Worm (Caenorhabditis elegans): ENCODE measurements around the gene str-198.

str-198 gene

ce11 chrV:16058872-16059271 is 11.3 kb downstream of the str-198 start, which contains the start of gene F14H3.6:
Gene F14H3.6, minus strand, starts transcription at chrV:16058893.
- TF ChIP-seq efl-1 (GFP tag; optimal IDR thresholded peaks at IDR 0.05) (peak; percentile 86), dpl-1 (GFP tag; optimal IDR thresholded peaks at IDR 0.05) (peak; percentile 69), D2030.7 (GFP tag; IDR thresholded peaks at IDR 0.05) (peak; percentile 20; the same call in 1 of the 2 replicates), athp-1 (tag; optimal IDR thresholded peaks at IDR 0.05) (no peak), lir-1 (GFP tag; conservative IDR thresholded peaks at IDR 0.05) (no peak), madf-8 (GFP tag; conservative IDR thresholded peaks at IDR 0.05) (peak; percentile 75), nfyb-1 (GFP tag; IDR thresholded peaks at IDR 0.05) (no peak), zfh-2 (GFP tag; conservative IDR thresholded peaks at IDR 0.05) (no peak), madf-6 (GFP tag; IDR thresholded peaks at IDR 0.05) (peak; percentile 86), fkh-3 (tag; optimal IDR thresholded peaks at IDR 0.05) (no peak), xnd-1 (tag; optimal IDR thresholded peaks at IDR 0.05) (peak; percentile 44)

- TF ChIP-seq Y95B8A.8 (GFP tag; IDR thresholded peaks at IDR 0.05) (no peak), zfh-2 (GFP tag; conservative IDR thresholded peaks at IDR 0.05) (no peak), mel-28 (tag; optimal IDR thresholded peaks at IDR 0.05; ENCODE audit: borderline replicate concordance) (no peak), F39B2.1 (GFP tag; IDR thresholded peaks at IDR 0.05) (no peak), hmg-1.2 (GFP tag; IDR thresholded peaks at IDR 0.05) (no peak), unc-62 (GFP tag; optimal IDR thresholded peaks at IDR 0.05) (no peak), egl-44 (GFP tag; IDR thresholded peaks at IDR 0.05) (no peak), F57A8.1 (GFP tag; optimal IDR thresholded peaks at IDR 0.05) (no peak), snpc-1.1 (tag; optimal IDR thresholded peaks at IDR 0.05; ENCODE audit: insufficient read depth) (no peak)
These were observed 12.5 kb downstream of the str-198 start, which contains the start of gene F14H3.15 for ce11 chrV:16060135-16060534. Gene F14H3.15, minus strand, starts transcription at chrV:16060235.

- TF ChIP-seq F49E8.2 (tag; optimal IDR thresholded peaks at IDR 0.05; ENCODE audit: insufficient read depth) (no peak), lir-1 (GFP tag; conservative IDR thresholded peaks at IDR 0.05) (no peak), mes-4 (tag; optimal IDR thresholded peaks at IDR 0.05) (no peak), ceh-79 (tag; optimal IDR thresholded peaks at IDR 0.05) (no peak)
These were observed 14.4 kb downstream of the str-198 start, which contains the start of gene fbxa-100 for ce11 chrV:16061993-16062392. Gene fbxa-100, minus strand, starts transcription at chrV:16062093.

- no peak for TF ChIP-seq aptf-2 (GFP tag; conservative IDR thresholded peaks at IDR 0.05)
- no peak for TF ChIP-seq snpc-1.3 (tag; optimal IDR thresholded peaks at IDR 0.05; ENCODE audit: insufficient read depth)
- TF ChIP-seq snpc-3.4 (tag; optimal IDR thresholded peaks at IDR 0.05) = no peak
- TF ChIP-seq ama-1 (optimal IDR thresholded peaks at IDR 0.05) = no peak
- TF ChIP-seq ama-1 (GFP tag; optimal IDR thresholded peaks at IDR 0.05) = no peak
- TF ChIP-seq K11D2.4 (GFP tag; IDR thresholded peaks at IDR 0.05) = no peak
- no peak for TF ChIP-seq lin-54 (GFP tag; optimal IDR thresholded peaks at IDR 0.05)
- no peak for TF ChIP-seq bed-2 (GFP tag; IDR thresholded peaks at IDR 0.05)
- TF ChIP-seq snpc-1.1 (tag; optimal IDR thresholded peaks at IDR 0.05; ENCODE audit: insufficient read depth) = no peak
- no peak for TF ChIP-seq sptf-2 (GFP tag; optimal IDR thresholded peaks at IDR 0.05)
- TF ChIP-seq ceh-79 (tag; optimal IDR thresholded peaks at IDR 0.05) = no peak
- TF ChIP-seq sdz-38 (tag; optimal IDR thresholded peaks at IDR 0.05) = no peak
- TF ChIP-seq ccch-3 (GFP tag; optimal IDR thresholded peaks at IDR 0.05) = no peak
- no peak for TF ChIP-seq lin-26 (GFP tag; IDR thresholded peaks at IDR 0.05)
- no peak for TF ChIP-seq nhr-27 (tag; optimal IDR thresholded peaks at IDR 0.05)
These were observed 15.2 kb downstream of the str-198 start, which contains the start of gene F14H3.14 for ce11 chrV:16062788-16063187. Gene F14H3.14, minus strand, starts transcription at chrV:16062888.

All from whole organism, young adult.